Fruit fly (Drosophila melanogaster): ENCODE measurements around the gene Set8.
A peak's percentile ranks its signal among the peaks of the same experiment; 100 is the strongest.

Gene Set8

dm6 chr3R:14326250-14327112, 10.6 kb downstream of the Set8 start, which contains the start of the genes Afti and ATPsynE (continued):
- TF ChIP-seq Ets97D (GFP tag; optimal IDR thresholded peaks at IDR 0.05) (peak; percentile 93), MBD-R2 (GFP tag; IDR thresholded peaks at IDR 0.05) (peak; percentile 41), shn (GFP tag; optimal IDR thresholded peaks at IDR 0.05) (peak; percentile 27), CG3065 (GFP tag; optimal IDR thresholded peaks at IDR 0.05) (peak; percentile 37), zfh2 (GFP tag; optimal IDR thresholded peaks at IDR 0.05) (peak; percentile 73), Doc3 (GFP tag; IDR thresholded peaks at IDR 0.05; ENCODE audit: partially characterized antibody) (peak; percentile 50; the same call in 2 of the 3 replicates), CG10267 (tag; optimal IDR thresholded peaks at IDR 0.05) (peak; percentile 93), croc (GFP tag; conservative IDR thresholded peaks at IDR 0.05) (peak; percentile 56), HLH4C (GFP tag; IDR thresholded peaks at IDR 0.05; ENCODE audit: partially characterized antibody) (peak; percentile 59), Taf1 (GFP tag; IDR thresholded peaks at IDR 0.05) (peak; percentile 51), p53 (GFP tag; optimal IDR thresholded peaks at IDR 0.05) (peak; percentile 48), CG13287 (GFP tag; IDR thresholded peaks at IDR 0.05; ENCODE audit: partially characterized antibody) (peak; percentile 65), Nf-YC (tag; optimal IDR thresholded peaks at IDR 0.05) (peak; percentile 46), eve (GFP tag; optimal IDR thresholded peaks at IDR 0.05) (no peak), CG17385 (GFP tag; optimal IDR thresholded peaks at IDR 0.05) (peak; percentile 52), Mes4 (GFP tag; optimal IDR thresholded peaks at IDR 0.05) (peak; percentile 43), ind (GFP tag; optimal IDR thresholded peaks at IDR 0.05) (peak; percentile 80), bab2 (GFP tag; optimal IDR thresholded peaks at IDR 0.05) (peak; percentile 70), Deaf1 (tag; optimal IDR thresholded peaks at IDR 0.05) (no peak), CG11398 (GFP tag; optimal IDR thresholded peaks at IDR 0.05) (no peak), Ssrp (tag; optimal IDR thresholded peaks at IDR 0.05) (peak; percentile 63), cato (GFP tag; optimal IDR thresholded peaks at IDR 0.05; ENCODE audit: borderline replicate concordance) (peak; percentile 8), ara (GFP tag; IDR thresholded peaks at IDR 0.05) (peak; percentile 47; the same call in 1 of the 2 replicates), onecut (GFP tag; IDR thresholded peaks at IDR 0.05) (peak; percentile 45), CG2889 (GFP tag; IDR thresholded peaks at IDR 0.05) (peak; percentile 64), emc (GFP tag; optimal IDR thresholded peaks at IDR 0.05) (peak; percentile 2), da (GFP tag; optimal IDR thresholded peaks at IDR 0.05) (no peak), corto (GFP tag; optimal IDR thresholded peaks at IDR 0.05) (no peak), CoRest (tag; optimal IDR thresholded peaks at IDR 0.05) (peak; percentile 79), CG10654 (GFP tag; optimal IDR thresholded peaks at IDR 0.05) (peak; percentile 48), Aef1 (GFP tag; IDR thresholded peaks at IDR 0.05) (peak; percentile 73), Six4 (GFP tag; optimal IDR thresholded peaks at IDR 0.05) (peak; percentile 55), CG2129 (GFP tag; IDR thresholded peaks at IDR 0.05; ENCODE audit: partially characterized antibody) (peak; percentile 35; the same call in 1 of the 2 replicates), ems (GFP tag; optimal IDR thresholded peaks at IDR 0.05) (peak; percentile 65), oc (tag; optimal IDR thresholded peaks at IDR 0.05) (no peak), Gsc (GFP tag; IDR thresholded peaks at IDR 0.05) (no peak), CG4360 (GFP tag; IDR thresholded peaks at IDR 0.05) (peak; percentile 77), CG12219 (GFP tag; optimal IDR thresholded peaks at IDR 0.05) (peak; percentile 5), slou (GFP tag; optimal IDR thresholded peaks at IDR 0.05) (peak; percentile 34), Hr39 (optimal IDR thresholded peaks at IDR 0.05) (no peak), lmd (GFP tag; IDR thresholded peaks at IDR 0.05) (peak; percentile 78), ttk (GFP tag; IDR thresholded peaks at IDR 0.05) (peak; percentile 72), HLH54F (GFP tag; optimal IDR thresholded peaks at IDR 0.05) (peak; percentile 72), fd102C (GFP tag; optimal IDR thresholded peaks at IDR 0.05) (no peak), Hand (GFP tag; optimal IDR thresholded peaks at IDR 0.05) (no peak), cg (GFP tag; optimal IDR thresholded peaks at IDR 0.05) (peak; percentile 99), Dip2 (GFP tag; IDR thresholded peaks at IDR 0.05) (no peak), tup (GFP tag; optimal IDR thresholded peaks at IDR 0.05) (no peak), ATbp (GFP tag; optimal IDR thresholded peaks at IDR 0.05) (peak; percentile 34)

Data from whole organism, embryonic.